Fruit fly (Drosophila melanogaster) whole organism, embryonic: ENCODE measurements around the gene CG46439.

ENCODE experiments used
- CG32767 ChIP-seq: fragments of 200-800 bp; sonication (Bioruptor generic); IDR thresholded peaks from 2 replicates; pipeline ENCODE4 v1.3.6; 2022; ENCODE audit warnings: missing biosample characterization, missing genetic modification characterization
- CG8944 ChIP-seq: fragments of 200-800 bp; sonication (Bioruptor generic); optimal IDR thresholded peaks from 3 replicates; lab custom pipeline; 2016; ENCODE audit warnings: missing biosample characterization, missing genetic modification characterization
- Fer1 ChIP-seq: fragments of 200-800 bp; sonication (Bioruptor generic); optimal IDR thresholded peaks from 2 replicates; lab custom pipeline; 2017; ENCODE audit warnings: missing biosample characterization, mild to moderate bottlenecking, missing genetic modification characterization
- Gug ChIP-seq: fragments of 200-800 bp; sonication (Bioruptor generic); IDR thresholded peaks from 4 replicates; pipeline ENCODE4 v1.3.6; 2022; ENCODE audit warnings: missing biosample characterization, missing genetic modification characterization
- fd102C ChIP-seq: fragments of 200-800 bp; sonication (Bioruptor generic); optimal IDR thresholded peaks from 2 replicates; lab custom pipeline; 2018; ENCODE audit warnings: missing biosample characterization, mild to moderate bottlenecking, missing genetic modification characterization, moderate library complexity
- gem ChIP-seq: fragments of 200-800 bp; sonication (Bioruptor generic); optimal IDR thresholded peaks from 2 replicates; lab custom pipeline; 2019; ENCODE audit warnings: missing biosample characterization, mild to moderate bottlenecking, missing genetic modification characterization, moderate library complexity
- gfzf ChIP-seq: fragments of 200-800 bp; sonication (Bioruptor generic); optimal IDR thresholded peaks from 2 replicates; lab custom pipeline; 2016; ENCODE audit warnings: missing biosample characterization, mild to moderate bottlenecking, missing genetic modification characterization, moderate library complexity
- h ChIP-seq: fragments of >200 bp; optimal IDR thresholded peaks from 2 replicates; lab custom pipeline; 2017
- hbn ChIP-seq: fragments of 200-800 bp; sonication (Bioruptor generic); IDR thresholded peaks from 2 replicates; pipeline ENCODE4 v1.3.6; 2022; ENCODE audit warnings: missing biosample characterization, missing genetic modification characterization; ENCODE audit not compliant: partially characterized antibody
- jing ChIP-seq: fragments of 200-800 bp; sonication (Bioruptor generic); optimal IDR thresholded peaks from 2 replicates; lab custom pipeline; 2018; ENCODE audit warnings: missing biosample characterization, mild to moderate bottlenecking, missing genetic modification characterization

- no peak for TF ChIP-seq gem (tag; lab: Kevin White, UChicago)
- no peak for TF ChIP-seq Fer1
- TF ChIP-seq CG32767 (GFP tag; lab: Robert Waterston, UW): no peak
- TF ChIP-seq jing (GFP tag; lab: Kevin White, UChicago): no peak
- TF ChIP-seq Gug: no peak
- TF ChIP-seq CG8944 (GFP tag; lab: Kevin White, UChicago): no peak
- TF ChIP-seq gfzf (GFP tag; lab: Kevin White, UChicago): no peak
- no peak for TF ChIP-seq hbn (GFP tag; lab: Robert Waterston, UW)
- no peak for TF ChIP-seq h
- no peak for TF ChIP-seq fd102C
Measured at dm6 chr3L:11043650-11044049, 52.4 kb downstream of the CG46439 start.
